Worm (Caenorhabditis elegans): Measurements from ENCODE around the gene ttb-1.

- TF ChIP-seq fkh-8 (tag; optimal IDR thresholded peaks at IDR 0.05) (no peak), elt-2 (tag; optimal IDR thresholded peaks at IDR 0.05) (no peak), lin-14 (GFP tag; optimal IDR thresholded peaks at IDR 0.05) (no peak), pqm-1 (tag; optimal IDR thresholded peaks at IDR 0.05) (no peak), nhr-12 (tag; optimal IDR thresholded peaks at IDR 0.05) (no peak), unc-130 (tag; optimal IDR thresholded peaks at IDR 0.05) (no peak)
Observed at ce11 chrV:117312-117711, 39.3 kb upstream of the ttb-1 start.

All from whole organism, L1 larva.